Worm (Caenorhabditis elegans) whole organism, L2 larva: ENCODE measurements around the gene cal-1.

Source experiments
- ama-1 ChIP-seq: fragments of 150-350 bp; optimal IDR thresholded peaks from 2 replicates; lab custom pipeline; 2018; ENCODE audit warnings: inconsistent platforms
- egl-27 ChIP-seq: sonication (generic microtip); optimal IDR thresholded peaks from 3 replicates; lab custom pipeline; 2017; ENCODE audit warnings: missing biosample characterization, missing genetic modification reagents, missing genetic modification characterization
- lsy-2 ChIP-seq, 2 experiments: fragments of 150-350 bp in 1 of 2; sonication (generic microtip) in 1 of 2; optimal IDR thresholded peaks; 2 replicates each; lab custom pipeline; 2014 to 2017; ENCODE audit warnings: missing biosample characterization in 2 of 2, missing genetic modification characterization in 2 of 2
- mdl-1 ChIP-seq, 2 experiments: fragments of 150-350 bp in 1 of 2; sonication (generic microtip) in 1 of 2; optimal IDR thresholded peaks; 2 replicates each; lab custom pipeline; 2017; ENCODE audit warnings: missing biosample characterization in 2 of 2, missing genetic modification characterization in 2 of 2
- nhr-10 ChIP-seq: sonication (generic microtip); optimal IDR thresholded peaks from 2 replicates; lab custom pipeline; 2017; ENCODE audit warnings: missing biosample characterization, missing genetic modification characterization
- nhr-237 ChIP-seq: fragments of 150-350 bp; optimal IDR thresholded peaks from 2 replicates; lab custom pipeline; 2014; ENCODE audit warnings: missing biosample characterization, missing genetic modification characterization
- nhr-77 ChIP-seq: fragments of 150-350 bp; optimal IDR thresholded peaks from 2 replicates; lab custom pipeline; 2014; ENCODE audit warnings: missing biosample characterization, missing genetic modification characterization
- skn-1 ChIP-seq: sonication (generic microtip); optimal IDR thresholded peaks from 2 replicates; lab custom pipeline; 2017; ENCODE audit warnings: missing biosample characterization, missing genetic modification characterization
- sma-3 ChIP-seq: sonication (generic microtip); optimal IDR thresholded peaks from 2 replicates; lab custom pipeline; 2016; ENCODE audit warnings: missing genetic modification reagents, missing genetic modification characterization, missing compliant biosample characterization
- sma-9 ChIP-seq, 2 experiments: fragments of 150-350 bp in 1 of 2; sonication (generic microtip) in 1 of 2; optimal IDR thresholded peaks; 2 replicates each; lab custom pipeline; 2014 to 2016; ENCODE audit warnings: missing genetic modification characterization in 2 of 2, mild to moderate bottlenecking in 1 of 2, missing biosample characterization in 1 of 2, missing compliant biosample characterization in 1 of 2, missing genetic modification reagents in 1 of 2, moderate library complexity in 1 of 2
- ztf-4 ChIP-seq: fragments of 150-350 bp; optimal IDR thresholded peaks from 2 replicates; lab custom pipeline; 2014; ENCODE audit warnings: missing biosample characterization, missing genetic modification characterization

- TF ChIP-seq ama-1 (lab: Kevin White, UChicago) (no peak), nhr-77 (tag; lab: Kevin White, UChicago) (no peak), ztf-4 (tag; lab: Kevin White, UChicago) (no peak), nhr-237 (no peak), sma-9 (GFP tag; optimal IDR thresholded peaks at IDR 0.05; lab: Kevin White, UChicago) (no peak), sma-9 (tag; optimal IDR thresholded peaks at IDR 0.05; lab: Kevin White, UChicago) (no peak), nhr-10 (tag; lab: Kevin White, UChicago) (no peak), sma-3 (GFP tag; lab: Kevin White, UChicago) (no peak), lsy-2 (tag; optimal IDR thresholded peaks at IDR 0.05; lab: Kevin White, UChicago) (no peak), skn-1 (tag; lab: Kevin White, UChicago) (no peak), egl-27 (tag; lab: Kevin White, UChicago) (no peak), mdl-1 (tag; optimal IDR thresholded peaks at IDR 0.05; lab: Kevin White, UChicago) (no peak)
Measured at ce11 chrV:12540018-12540417, 23.0 kb upstream of the cal-1 start.
